Worm (Caenorhabditis elegans): ENCODE measurements around the gene F58E6.11.

ce11 chrV:9777645-9778044 is 19.9 kb upstream of the F58E6.11 start, which contains the start of gene smg-4:
- TF ChIP-seq hlh-30 (tag; optimal IDR thresholded peaks at IDR 0.05; ENCODE audit: insufficient read depth) (no peak), ttx-3 (tag; optimal IDR thresholded peaks at IDR 0.05) (no peak), ama-1 (optimal IDR thresholded peaks at IDR 0.05) (no peak), ztf-16 (tag; optimal IDR thresholded peaks at IDR 0.05) (no peak), sox-4 (tag; optimal IDR thresholded peaks at IDR 0.05) (no peak), F13H6.1 (tag; optimal IDR thresholded peaks at IDR 0.05) (no peak), pha-4 (tag; optimal IDR thresholded peaks at IDR 0.05) (no peak), unc-86 (tag; optimal IDR thresholded peaks at IDR 0.05) (no peak), C08G9.2 (tag; optimal IDR thresholded peaks at IDR 0.05) (no peak), K02D7.2 (tag; optimal IDR thresholded peaks at IDR 0.05) (no peak), dve-1 (tag; optimal IDR thresholded peaks at IDR 0.05) (no peak), ceh-9 (tag; optimal IDR thresholded peaks at IDR 0.05) (no peak)
